Worm (Caenorhabditis elegans): ENCODE measurements around the gene K06H6.4.
A peak's percentile ranks its signal among the peaks of the same experiment; 100 is the strongest.

K06H6.4 gene

ce11 chrV:620987-621386, 41.9 kb downstream of the K06H6.4 start:
- no peak for TF ChIP-seq nhr-28 (tag; optimal IDR thresholded peaks at IDR 0.05)
- TF ChIP-seq unc-62 (GFP tag; optimal IDR thresholded peaks at IDR 0.05): no peak
- no peak for TF ChIP-seq unc-86 (tag; optimal IDR thresholded peaks at IDR 0.05)
- TF ChIP-seq dpl-1 (GFP tag; optimal IDR thresholded peaks at IDR 0.05): no peak
- no peak for TF ChIP-seq lin-14 (GFP tag; optimal IDR thresholded peaks at IDR 0.05)
- no peak for TF ChIP-seq snpc-4 (tag; optimal IDR thresholded peaks at IDR 0.05)
- no peak for TF ChIP-seq mep-1 (tag; optimal IDR thresholded peaks at IDR 0.05)
- no peak for TF ChIP-seq ztf-11 (tag; optimal IDR thresholded peaks at IDR 0.05)
- no peak for TF ChIP-seq isw-1 (GFP tag; IDR thresholded peaks at IDR 0.05)
- TF ChIP-seq ztf-4 (tag; optimal IDR thresholded peaks at IDR 0.05): no peak
- TF ChIP-seq vab-15 (tag; optimal IDR thresholded peaks at IDR 0.05): no peak
- TF ChIP-seq fkh-10 (GFP tag; optimal IDR thresholded peaks at IDR 0.05): no peak
- TF ChIP-seq ceh-88 (GFP tag; IDR thresholded peaks at IDR 0.05): no peak
- no peak for TF ChIP-seq lin-15B (tag; optimal IDR thresholded peaks at IDR 0.05)
- TF ChIP-seq swsn-7 (tag; optimal IDR thresholded peaks at IDR 0.05): no peak
- TF ChIP-seq ets-5 (GFP tag; IDR thresholded peaks at IDR 0.05): no peak
- TF ChIP-seq efl-3 (GFP tag; optimal IDR thresholded peaks at IDR 0.05): no peak

- TF ChIP-seq C04F5.9 (tag; optimal IDR thresholded peaks at IDR 0.05) (no peak), elt-2 (tag; optimal IDR thresholded peaks at IDR 0.05) (peak; percentile 29)
Observed at ce11 chrV:622902-623301, 43.8 kb downstream of the K06H6.4 start, which contains the start of gene F48G7.5. Gene F48G7.5, minus strand, starts transcription at chrV:622935.

- TF ChIP-seq Y116A8C.19 (tag; optimal IDR thresholded peaks at IDR 0.05; ENCODE audit: borderline replicate concordance) (no peak), ztf-11 (tag; optimal IDR thresholded peaks at IDR 0.05) (no peak), nhr-47 (tag; optimal IDR thresholded peaks at IDR 0.05) (no peak), nhr-11 (tag; optimal IDR thresholded peaks at IDR 0.05) (no peak), lin-15B (tag; optimal IDR thresholded peaks at IDR 0.05) (no peak)
Observed at ce11 chrV:624922-625321, 45.8 kb downstream of the K06H6.4 start, which contains the start of gene srt-17. Gene srt-17, minus strand, starts transcription at chrV:625022.

- no peak for TF ChIP-seq mef-2 (tag; optimal IDR thresholded peaks at IDR 0.05)
- no peak for TF ChIP-seq elt-3 (tag; optimal IDR thresholded peaks at IDR 0.05)
- TF ChIP-seq mep-1 (tag; optimal IDR thresholded peaks at IDR 0.05): no peak
- TF ChIP-seq sptf-1 (tag; optimal IDR thresholded peaks at IDR 0.05): no peak
- no peak for TF ChIP-seq nhr-237 (tag; optimal IDR thresholded peaks at IDR 0.05)
- no peak for TF ChIP-seq nhr-28 (tag; optimal IDR thresholded peaks at IDR 0.05)
Observed at ce11 chrV:626321-626720, 47.2 kb downstream of the K06H6.4 start, which contains the start of gene F48G7.7. Gene F48G7.7, minus strand, starts transcription at chrV:626421.

ce11 chrV:627585-627984, 48.5 kb downstream of the K06H6.4 start, which contains the start of gene F48G7.8:
Gene F48G7.8, minus strand, starts transcription at chrV:627685.
- TF ChIP-seq pax-3 (tag; optimal IDR thresholded peaks at IDR 0.05): no peak

- TF ChIP-seq ets-5 (GFP tag; IDR thresholded peaks at IDR 0.05) (no peak), pag-3 (tag; optimal IDR thresholded peaks at IDR 0.05; ENCODE audit: borderline replicate concordance, insufficient read depth) (no peak), fos-1 (tag; optimal IDR thresholded peaks at IDR 0.05) (no peak), pqm-1 (tag; optimal IDR thresholded peaks at IDR 0.05) (no peak)
Observed at ce11 chrV:628527-628926, 49.5 kb downstream of the K06H6.4 start, which contains the start of gene F48G7.9. Gene F48G7.9, minus strand, starts transcription at chrV:628627.

Data from whole organism, L1 larva.